Worm (Caenorhabditis elegans): ENCODE results near the gene twk-24.

DNA sequence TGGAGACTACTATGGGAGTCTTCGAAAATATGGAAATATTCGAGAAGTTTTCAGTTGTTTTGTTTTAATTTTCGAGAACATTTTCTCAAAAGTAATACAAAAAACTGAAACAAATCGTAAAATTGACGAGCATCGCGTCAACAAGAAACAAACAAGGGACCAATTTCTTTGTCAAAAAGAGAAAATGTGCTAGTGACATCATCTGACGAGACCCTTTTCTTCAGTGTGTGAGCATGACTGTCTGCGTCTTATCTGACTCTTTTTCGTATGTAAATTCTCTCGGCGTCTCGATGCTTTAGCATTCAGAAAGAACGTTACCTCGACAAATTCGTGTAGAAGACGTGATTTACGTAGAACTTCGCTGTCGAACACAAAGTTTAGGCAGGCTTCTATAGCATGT is 18.5 kb upstream of the twk-24 start:
- TF ChIP-seq ceh-43 (GFP tag; optimal IDR thresholded peaks at IDR 0.05) (no peak), snpc-4 (tag; optimal IDR thresholded peaks at IDR 0.05) (no peak), nhr-2 (tag; optimal IDR thresholded peaks at IDR 0.05) (no peak), mab-5 (tag; optimal IDR thresholded peaks at IDR 0.05) (no peak), pha-4 (tag; optimal IDR thresholded peaks at IDR 0.05) (no peak)
